Worm (Caenorhabditis elegans): ENCODE results near the gene srj-57.

DNA sequence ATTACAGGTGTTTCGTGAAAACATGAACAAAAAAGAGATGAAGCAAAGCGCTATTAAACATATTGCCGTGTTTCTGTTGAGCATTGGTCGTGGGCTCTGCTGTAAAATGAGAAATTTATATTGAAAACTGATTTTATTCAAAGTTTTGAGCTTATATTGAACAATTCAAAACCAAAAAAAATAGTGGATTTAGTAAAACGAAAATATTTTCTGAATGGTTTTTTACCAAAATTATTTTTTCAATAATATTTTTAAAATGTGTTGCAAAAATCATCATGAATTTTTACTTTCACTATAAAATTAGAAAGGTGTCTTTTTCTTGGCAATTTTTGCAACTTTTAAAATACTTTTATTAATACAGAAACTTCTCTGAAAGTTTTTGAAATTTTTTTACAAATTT, 47.9 kb upstream of the srj-57 start, which contains the start of gene C31B8.7:
- TF ChIP-seq dao-5 (tag; optimal IDR thresholded peaks at IDR 0.05): no peak
- TF ChIP-seq him-1 (tag; optimal IDR thresholded peaks at IDR 0.05): no peak
- TF ChIP-seq W03F9.2 (tag; optimal IDR thresholded peaks at IDR 0.05): no peak
